Worm (Caenorhabditis elegans) whole organism, L4 larva: Measurements from ENCODE around the gene best-2.
A peak's percentile ranks its signal among the peaks of the same experiment; 100 is the strongest.

Experiments
- D1046.2 ChIP-seq: fragments of 200-800 bp; sonication (Bioruptor generic); IDR thresholded peaks from 2 replicates; pipeline ENCODE4 v1.3.6; 2022; ENCODE audit warnings: missing genetic modification characterization, missing compliant biosample characterization
- F10B5.3 ChIP-seq: sonication (generic microtip); optimal IDR thresholded peaks from 2 replicates; lab custom pipeline; 2016; ENCODE audit warnings: mild to moderate bottlenecking, missing genetic modification characterization, missing compliant biosample characterization
- T20F7.1 ChIP-seq: fragments of 200-800 bp; sonication (Bioruptor generic); optimal IDR thresholded peaks from 2 replicates; lab custom pipeline; 2018; ENCODE audit warnings: mild to moderate bottlenecking, missing genetic modification characterization, missing compliant biosample characterization
- T26A8.4 ChIP-seq: fragments of 200-800 bp; sonication (Bioruptor generic); IDR thresholded peaks from 2 replicates; pipeline ENCODE4 v1.3.6; 2022; ENCODE audit warnings: missing genetic modification characterization, missing compliant biosample characterization
- Y5F2A.4 ChIP-seq: fragments of 200-800 bp; sonication (Bioruptor generic); optimal IDR thresholded peaks from 2 replicates; lab custom pipeline; 2018; ENCODE audit warnings: mild to moderate bottlenecking, missing genetic modification characterization, missing compliant biosample characterization
- Y75B8A.6 ChIP-seq: fragments of 200-800 bp; sonication (Bioruptor generic); IDR thresholded peaks from 2 replicates; pipeline ENCODE4 v1.3.6; 2022; ENCODE audit warnings: missing genetic modification reagents, missing genetic modification characterization, missing compliant biosample characterization
- aha-1 ChIP-seq: fragments of 150-350 bp; peaks from one replicate; lab custom pipeline; 2014; ENCODE audit warnings: missing biosample characterization, missing genetic modification characterization
- arid-1 ChIP-seq: fragments of 200-800 bp; sonication (Bioruptor generic); conservative IDR thresholded peaks from 2 replicates; pipeline ENCODE4 v1.3.6; 2022; ENCODE audit warnings: missing genetic modification reagents, missing genetic modification characterization, missing compliant biosample characterization
- ceh-20 ChIP-seq: fragments of 200-800 bp; sonication (Bioruptor generic); IDR thresholded peaks from 2 replicates; pipeline ENCODE4 v1.3.6; 2022; ENCODE audit warnings: missing genetic modification reagents, missing genetic modification characterization, missing compliant biosample characterization
- ceh-82 ChIP-seq: sonication (generic microtip); optimal IDR thresholded peaks from 2 replicates; lab custom pipeline; 2017; ENCODE audit warnings: missing biosample characterization, missing genetic modification characterization
- cey-2 ChIP-seq: sonication (generic microtip); optimal IDR thresholded peaks from 3 replicates; lab custom pipeline; 2017; ENCODE audit warnings: missing genetic modification characterization, mild to moderate bottlenecking, missing compliant biosample characterization, antibody characterized with exemption, borderline replicate concordance; ENCODE audit not compliant: insufficient read depth
- ctbp-1 ChIP-seq: fragments of 200-800 bp; sonication (Bioruptor generic); IDR thresholded peaks from 2 replicates; pipeline ENCODE4 v1.3.6; 2022; ENCODE audit warnings: missing genetic modification reagents, missing genetic modification characterization, missing compliant biosample characterization
- daf-16 ChIP-seq, 3 experiments: sonication (generic microtip); optimal IDR thresholded peaks; 2 replicates each; lab custom pipeline; 2016 to 2017; ENCODE audit warnings: missing genetic modification characterization in 3 of 3, missing genetic modification reagents in 3 of 3, mild to moderate bottlenecking in 2 of 3, missing compliant biosample characterization in 2 of 3, missing biosample characterization in 1 of 3, moderate library complexity in 1 of 3
- dpl-1 ChIP-seq: fragments of 150-350 bp; optimal IDR thresholded peaks from 2 replicates; lab custom pipeline; 2014; ENCODE audit warnings: missing biosample characterization, missing genetic modification reagents, missing genetic modification characterization
- dve-1 ChIP-seq: sonication (generic microtip); optimal IDR thresholded peaks from 2 replicates; lab custom pipeline; 2017; ENCODE audit warnings: antibody characterized with exemption, mild to moderate bottlenecking, missing genetic modification characterization, missing compliant biosample characterization; ENCODE audit not compliant: insufficient read depth
- egl-43 ChIP-seq: fragments of 200-800 bp; sonication (Bioruptor generic); IDR thresholded peaks from 2 replicates; pipeline ENCODE4 v1.3.6; 2022; ENCODE audit warnings: missing genetic modification reagents, missing genetic modification characterization, missing compliant biosample characterization
- fkh-10 ChIP-seq: fragments of 150-350 bp; optimal IDR thresholded peaks from 2 replicates; lab custom pipeline; 2014; ENCODE audit warnings: missing biosample characterization, missing genetic modification reagents, missing genetic modification characterization
- jun-1 ChIP-seq: fragments of 150-350 bp; optimal IDR thresholded peaks from 2 replicates; lab custom pipeline; 2014; ENCODE audit warnings: missing biosample characterization, missing genetic modification reagents, missing genetic modification characterization
- lin-1 ChIP-seq: fragments of 200-800 bp; sonication (Bioruptor generic); IDR thresholded peaks from 2 replicates; pipeline ENCODE4 v1.3.6; 2022; ENCODE audit warnings: missing genetic modification reagents, missing genetic modification characterization, missing compliant biosample characterization
- lin-15B ChIP-seq: fragments of 150-350 bp; sonication (generic microtip); optimal IDR thresholded peaks from 3 replicates; lab custom pipeline; 2014; ENCODE audit warnings: missing biosample characterization, missing genetic modification characterization
- lin-29 ChIP-seq: fragments of 200-800 bp; sonication (Bioruptor generic); IDR thresholded peaks from 2 replicates; pipeline ENCODE4 v1.3.6; 2022; ENCODE audit warnings: missing genetic modification reagents, missing genetic modification characterization, missing compliant biosample characterization
- madf-5 ChIP-seq, 2 experiments: fragments of 200-800 bp; sonication (Bioruptor generic); IDR thresholded peaks; 2 replicates each; pipeline ENCODE4 v1.3.6; 2022; ENCODE audit warnings: missing compliant biosample characterization in 2 of 2, missing genetic modification characterization in 2 of 2
- nhr-11 ChIP-seq: fragments of 150-350 bp; optimal IDR thresholded peaks from 2 replicates; lab custom pipeline; 2014; ENCODE audit warnings: missing biosample characterization, missing genetic modification characterization
- nhr-111 ChIP-seq: fragments of 200-800 bp; sonication (Bioruptor generic); optimal IDR thresholded peaks from 2 replicates; lab custom pipeline; 2018; ENCODE audit warnings: mild to moderate bottlenecking, missing genetic modification characterization, missing compliant biosample characterization
- nhr-42 ChIP-seq: fragments of 200-800 bp; sonication (Bioruptor generic); IDR thresholded peaks from 2 replicates; pipeline ENCODE4 v1.3.6; 2022; ENCODE audit warnings: missing genetic modification characterization, missing compliant biosample characterization
- nhr-6 ChIP-seq: fragments of 150-350 bp; optimal IDR thresholded peaks from 2 replicates; lab custom pipeline; 2014; ENCODE audit warnings: missing biosample characterization, missing genetic modification characterization
- nhr-76 ChIP-seq: fragments of 150-350 bp; optimal IDR thresholded peaks from 2 replicates; lab custom pipeline; 2014; ENCODE audit warnings: missing biosample characterization, missing genetic modification characterization
- sdz-12 ChIP-seq: fragments of 200-800 bp; sonication (Bioruptor generic); optimal IDR thresholded peaks from 2 replicates; lab custom pipeline; 2018; ENCODE audit warnings: mild to moderate bottlenecking, missing genetic modification characterization, missing compliant biosample characterization
- set-16 ChIP-seq: fragments of 200-800 bp; sonication (Bioruptor generic); IDR thresholded peaks from 2 replicates; pipeline ENCODE4 v1.3.6; 2022; ENCODE audit warnings: missing genetic modification reagents, missing genetic modification characterization, missing compliant biosample characterization
- skn-1 ChIP-seq: fragments of 150-350 bp; optimal IDR thresholded peaks from 2 replicates; lab custom pipeline; 2014; ENCODE audit warnings: missing biosample characterization, missing genetic modification characterization
- snpc-1.2 ChIP-seq: fragments of 200-800 bp; sonication (Bioruptor generic); IDR thresholded peaks from 2 replicates; pipeline ENCODE4 v1.3.6; 2022; ENCODE audit warnings: missing genetic modification reagents, missing genetic modification characterization, missing compliant biosample characterization
- spr-3 ChIP-seq: fragments of 200-800 bp; sonication (Bioruptor generic); optimal IDR thresholded peaks from 2 replicates; lab custom pipeline; 2018; ENCODE audit warnings: mild to moderate bottlenecking, missing genetic modification characterization, missing compliant biosample characterization
- vab-7 ChIP-seq: fragments of 200-800 bp; sonication (Bioruptor generic); IDR thresholded peaks from 2 replicates; pipeline ENCODE4 v1.3.6; 2022; ENCODE audit warnings: missing genetic modification reagents, missing genetic modification characterization, missing compliant biosample characterization
- ztf-7 ChIP-seq: fragments of 150-350 bp; optimal IDR thresholded peaks from 2 replicates; lab custom pipeline; 2014; ENCODE audit warnings: missing biosample characterization, missing genetic modification characterization

Gene best-2

ce11 chrIV:13070142-13070541, 42.7 kb downstream of the best-2 start, which contains the start of gene scl-7:
TSS of gene scl-7 (plus strand) at chrIV:13070442.
- TF ChIP-seq ceh-82 (tag; lab: Kevin White, UChicago) (no peak), sdz-12 (GFP tag; lab: Kevin White, UChicago) (no peak), madf-5 (GFP tag; IDR thresholded peaks at IDR 0.05; lab: Robert Waterston, UW) (no peak), lin-1 (GFP tag; lab: Robert Waterston, UW) (no peak), daf-16 (GFP tag; optimal IDR thresholded peaks at IDR 0.05; lab: Kevin White, UChicago) (no peak), daf-16 (tag; optimal IDR thresholded peaks at IDR 0.05; lab: Kevin White, UChicago) (no peak), dve-1 (tag; lab: Kevin White, UChicago) (no peak), F10B5.3 (tag; lab: Kevin White, UChicago) (no peak), dpl-1 (no peak), fkh-10 (no peak), skn-1 (tag; lab: Kevin White, UChicago) (no peak), ztf-7 (tag; lab: Kevin White, UChicago) (no peak), cey-2 (tag; lab: Kevin White, UChicago) (no peak), lin-29 (GFP tag; lab: Robert Waterston, UW) (no peak), arid-1 (GFP tag; lab: Robert Waterston, UW) (no peak), ctbp-1 (GFP tag; lab: Robert Waterston, UW) (no peak), nhr-42 (GFP tag; lab: Robert Waterston, UW) (no peak), T26A8.4 (no peak)

- TF ChIP-seq jun-1 (no peak), nhr-111 (no peak), lin-15B (tag; lab: Kevin White, UChicago) (no peak), ztf-7 (tag; lab: Kevin White, UChicago) (no peak), egl-43 (GFP tag; lab: Robert Waterston, UW) (no peak), vab-7 (no peak), nhr-11 (no peak), snpc-1.2 (GFP tag; lab: Robert Waterston, UW) (no peak), nhr-76 (no peak)
Measured at ce11 chrIV:13068451-13068850, 44.4 kb downstream of the best-2 start, which contains the start of gene scl-6. TSS of gene scl-6 (plus strand) at chrIV:13068751.

DNA sequence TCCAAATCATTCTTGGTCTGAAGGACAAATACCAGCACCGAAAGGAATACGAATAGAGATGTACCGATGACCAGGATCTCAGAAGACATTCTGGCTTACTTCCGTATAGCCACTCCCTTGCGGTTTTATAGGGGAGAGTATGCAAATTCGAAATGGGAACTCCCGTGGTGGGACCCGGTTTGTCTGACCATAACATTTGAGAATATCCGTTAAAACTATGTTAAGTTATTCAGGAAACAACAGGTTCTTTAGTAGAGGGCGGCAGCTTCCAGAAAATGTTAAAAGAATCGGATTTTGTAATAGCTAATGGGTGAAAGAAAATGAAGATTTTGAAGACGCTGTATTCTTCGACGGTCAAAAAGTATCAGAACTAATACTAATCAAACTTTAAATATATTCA, 45.7 kb downstream of the best-2 start, which contains the start of gene col-131:
col-131 (minus strand) TSS at position 101 of the 400 bp plus-strand sequence.
- TF ChIP-seq spr-3 (GFP tag; lab: Kevin White, UChicago) (no peak), T20F7.1 (GFP tag; lab: Kevin White, UChicago) (no peak), arid-1 (GFP tag; lab: Robert Waterston, UW) (no peak), daf-16 (GFP tag; optimal IDR thresholded peaks at IDR 0.05; lab: Kevin White, UChicago) (no peak), daf-16 (tag; optimal IDR thresholded peaks at IDR 0.05; lab: Kevin White, UChicago) (no peak), nhr-6 (tag; lab: Kevin White, UChicago) (no peak), Y75B8A.6 (GFP tag; lab: Robert Waterston, UW) (no peak), Y5F2A.4 (no peak), D1046.2 (GFP tag; lab: Robert Waterston, UW) (no peak)

DNA sequence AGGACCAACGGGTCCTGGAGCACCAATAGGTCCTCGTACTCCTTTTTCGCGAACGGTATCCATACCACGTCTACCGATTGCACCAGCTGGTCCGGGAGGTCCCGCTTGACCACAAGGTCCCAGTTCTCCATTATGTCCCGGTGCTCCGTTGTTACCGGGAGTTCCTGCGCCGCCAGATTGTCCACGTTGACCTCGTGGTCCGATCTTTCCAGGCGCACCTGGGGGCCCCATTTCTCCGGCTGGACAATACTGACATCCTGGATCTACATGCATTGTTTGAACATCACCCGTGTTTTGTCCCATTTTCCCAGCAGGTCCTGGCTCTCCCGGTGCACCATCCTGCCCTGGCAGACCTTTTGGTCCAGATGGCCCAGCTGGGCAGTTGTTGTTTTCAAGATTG, 46.8 kb downstream of the best-2 start:
- TF ChIP-seq aha-1: peak; percentile 80
- TF ChIP-seq set-16: peak; percentile 68; the same call in 1 of the 2 replicates
- TF ChIP-seq egl-43 (GFP tag; lab: Robert Waterston, UW): 0 out of 2 replicates have a peak, but pooled peaks have one; percentile 36
- TF ChIP-seq nhr-11: no peak
- TF ChIP-seq ceh-20 (GFP tag; lab: Robert Waterston, UW): no peak
- TF ChIP-seq sdz-12 (GFP tag; lab: Kevin White, UChicago): no peak
